Worm (Caenorhabditis elegans) whole organism, young adult: ENCODE measurements around the gene nhr-231.

ENCODE experiments used
- F10E7.11 ChIP-seq: sonication (generic microtip); optimal IDR thresholded peaks from 2 replicates; lab custom pipeline; 2017; ENCODE audit warnings: mild to moderate bottlenecking, missing genetic modification characterization, moderate library complexity, missing compliant biosample characterization
- F22D6.2 ChIP-seq: sonication (generic microtip); optimal IDR thresholded peaks from 2 replicates; lab custom pipeline; 2016; ENCODE audit warnings: mild to moderate bottlenecking, missing genetic modification characterization, missing compliant biosample characterization
- F33H1.4 ChIP-seq: fragments of 200-800 bp; sonication (Bioruptor generic); IDR thresholded peaks from 2 replicates; pipeline ENCODE4 v1.3.6; 2022; ENCODE audit warnings: missing genetic modification reagents, missing genetic modification characterization, missing compliant biosample characterization
- F52B5.7 ChIP-seq: sonication (generic microtip); optimal IDR thresholded peaks from 2 replicates; lab custom pipeline; 2016; ENCODE audit warnings: mild to moderate bottlenecking, missing genetic modification characterization, missing compliant biosample characterization
- Y67H2A.10 ChIP-seq: fragments of 200-800 bp; sonication (Bioruptor generic); conservative IDR thresholded peaks from 2 replicates; pipeline ENCODE4 v1.3.6; 2022; ENCODE audit warnings: missing genetic modification reagents, missing genetic modification characterization, missing compliant biosample characterization
- atf-7 ChIP-seq: sonication (generic microtip); optimal IDR thresholded peaks from 2 replicates; lab custom pipeline; 2017; ENCODE audit warnings: mild to moderate bottlenecking, missing genetic modification characterization, missing compliant biosample characterization
- cebp-1 ChIP-seq, 2 experiments: fragments of 200-800 bp in 1 of 2; sonication (Bioruptor generic) in 1 of 2; sonication (generic microtip) in 1 of 2; IDR thresholded peaks in 1 of 2; optimal IDR thresholded peaks in 1 of 2; 2 replicates each; pipeline versions ENCODE4 v1.3.6 to Lab custom; 2017 to 2022; ENCODE audit warnings: missing compliant biosample characterization in 2 of 2, missing genetic modification characterization in 2 of 2, mild to moderate bottlenecking in 1 of 2, missing genetic modification reagents in 1 of 2, moderate library complexity in 1 of 2
- ceh-79 ChIP-seq: sonication (generic microtip); optimal IDR thresholded peaks from 2 replicates; lab custom pipeline; 2017; ENCODE audit warnings: mild to moderate bottlenecking, missing genetic modification characterization, missing compliant biosample characterization
- dox-1 ChIP-seq: fragments of 200-800 bp; sonication (Bioruptor generic); IDR thresholded peaks from 2 replicates; pipeline ENCODE4 v1.3.6; 2022; ENCODE audit warnings: missing genetic modification reagents, missing genetic modification characterization, missing compliant biosample characterization
- dpff-1 ChIP-seq: sonication (generic microtip); optimal IDR thresholded peaks from 2 replicates; lab custom pipeline; 2017; ENCODE audit warnings: mild to moderate bottlenecking, missing genetic modification characterization, missing compliant biosample characterization
- ets-4 ChIP-seq: fragments of 200-800 bp; sonication (Bioruptor generic); optimal IDR thresholded peaks from 2 replicates; lab custom pipeline; 2018; ENCODE audit warnings: mild to moderate bottlenecking, missing genetic modification characterization, missing compliant biosample characterization
- fkh-3 ChIP-seq: sonication (generic microtip); optimal IDR thresholded peaks from 2 replicates; lab custom pipeline; 2016; ENCODE audit warnings: mild to moderate bottlenecking, missing genetic modification characterization, missing compliant biosample characterization
- hlh-26 ChIP-seq: fragments of 200-800 bp; sonication (Bioruptor generic); conservative IDR thresholded peaks from 2 replicates; pipeline ENCODE4 v1.3.6; 2022; ENCODE audit warnings: missing genetic modification reagents, missing genetic modification characterization, missing compliant biosample characterization
- hmg-1.2 ChIP-seq: fragments of 200-800 bp; sonication (Bioruptor generic); IDR thresholded peaks from 2 replicates; pipeline ENCODE4 v1.3.6; 2022; ENCODE audit warnings: missing genetic modification reagents, missing genetic modification characterization, missing compliant biosample characterization
- lin-26 ChIP-seq: fragments of 200-800 bp; sonication (Bioruptor generic); IDR thresholded peaks from 2 replicates; pipeline ENCODE4 v1.3.6; 2022; ENCODE audit warnings: missing genetic modification reagents, missing genetic modification characterization, missing compliant biosample characterization
- lin-35 ChIP-seq, 3 experiments: fragments of 150-350 bp in 2 of 3; sonication (generic microtip) in 1 of 3; optimal IDR thresholded peaks; 2 replicates each; lab custom pipeline; 2014 to 2018; ENCODE audit warnings: missing biosample characterization in 3 of 3, missing genetic modification characterization in 3 of 3, missing genetic modification reagents in 3 of 3
- lin-54 ChIP-seq: fragments of 200-800 bp; sonication (Bioruptor generic); optimal IDR thresholded peaks from 2 replicates; lab custom pipeline; 2018; ENCODE audit warnings: mild to moderate bottlenecking, missing genetic modification characterization, missing compliant biosample characterization
- madf-6 ChIP-seq: fragments of 200-800 bp; sonication (Bioruptor generic); IDR thresholded peaks from 2 replicates; pipeline ENCODE4 v1.3.6; 2022; ENCODE audit warnings: missing genetic modification reagents, missing genetic modification characterization, missing compliant biosample characterization
- mcd-1 ChIP-seq: fragments of 200-800 bp; sonication (Bioruptor generic); IDR thresholded peaks from 2 replicates; pipeline ENCODE4 v1.3.6; 2022; ENCODE audit warnings: missing genetic modification reagents, missing genetic modification characterization, missing compliant biosample characterization
- mxl-1 ChIP-seq: sonication (generic microtip); optimal IDR thresholded peaks from 2 replicates; lab custom pipeline; 2016; ENCODE audit warnings: missing genetic modification characterization, missing compliant biosample characterization
- nfya-1 ChIP-seq: sonication (generic microtip); optimal IDR thresholded peaks from 2 replicates; lab custom pipeline; 2017; ENCODE audit warnings: antibody characterized with exemption, missing compliant biosample characterization, missing genetic modification characterization, borderline replicate concordance; ENCODE audit not compliant: insufficient read depth
- nfya-2 ChIP-seq: fragments of 200-800 bp; sonication (Bioruptor generic); IDR thresholded peaks from 2 replicates; pipeline ENCODE4 v1.3.6; 2022; ENCODE audit warnings: missing genetic modification reagents, missing genetic modification characterization, missing compliant biosample characterization
- nfyb-1 ChIP-seq: fragments of 200-800 bp; sonication (Bioruptor generic); IDR thresholded peaks from 2 replicates; pipeline ENCODE4 v1.3.6; 2022; ENCODE audit warnings: missing genetic modification reagents, missing genetic modification characterization, missing compliant biosample characterization
- nhr-80 ChIP-seq: sonication (generic microtip); optimal IDR thresholded peaks from 2 replicates; lab custom pipeline; 2016; ENCODE audit warnings: missing genetic modification characterization, missing compliant biosample characterization
- pbrm-1 ChIP-seq: fragments of 200-800 bp; sonication (Bioruptor generic); IDR thresholded peaks from 2 replicates; pipeline ENCODE4 v1.3.6; 2022; ENCODE audit warnings: missing genetic modification reagents, missing genetic modification characterization, missing compliant biosample characterization
- rcor-1 ChIP-seq: fragments of 200-800 bp; sonication (Bioruptor generic); IDR thresholded peaks from 2 replicates; pipeline ENCODE4 v1.3.6; 2022; ENCODE audit warnings: missing genetic modification reagents, missing genetic modification characterization, missing compliant biosample characterization
- snpc-1.1 ChIP-seq: sonication (generic microtip); optimal IDR thresholded peaks from 2 replicates; lab custom pipeline; 2017; ENCODE audit warnings: missing genetic modification characterization, mild to moderate bottlenecking, missing compliant biosample characterization, antibody characterized with exemption, moderate library complexity, missing genotype, missing genetic modification reagents; ENCODE audit not compliant: insufficient read depth
- snpc-4 ChIP-seq, 5 experiments: fragments of 150-350 bp in 1 of 5; sonication (generic microtip) in 4 of 5; optimal IDR thresholded peaks; 2 replicates each; lab custom pipeline; 2014 to 2018; ENCODE audit warnings: missing genetic modification characterization in 5 of 5, missing biosample characterization in 3 of 5, antibody characterized with exemption in 2 of 5, mild to moderate bottlenecking in 2 of 5, missing compliant biosample characterization in 2 of 5, missing genotype in 2 of 5, moderate library complexity in 2 of 5, missing genetic modification reagents in 1 of 5
- tlf-1 ChIP-seq: fragments of 200-800 bp; sonication (Bioruptor generic); optimal IDR thresholded peaks from 2 replicates; lab custom pipeline; 2018; ENCODE audit warnings: mild to moderate bottlenecking, missing genetic modification characterization, missing compliant biosample characterization
- zfh-2 ChIP-seq: fragments of 200-800 bp; sonication (Bioruptor generic); conservative IDR thresholded peaks from 2 replicates; pipeline ENCODE4 v1.3.6; 2022; ENCODE audit warnings: missing genetic modification reagents, missing genetic modification characterization, missing compliant biosample characterization
- ztf-18 ChIP-seq: sonication (generic microtip); optimal IDR thresholded peaks from 2 replicates; lab custom pipeline; 2016; ENCODE audit warnings: missing genotype, mild to moderate bottlenecking, missing genetic modification characterization, missing compliant biosample characterization

nhr-231 gene

ce11 chrV:18782747-18783146 is 8.0 kb upstream of the nhr-231 start:
- peak; percentile 61 for TF ChIP-seq dox-1 (GFP tag; lab: Robert Waterston, UW)
- TF ChIP-seq cebp-1 (GFP tag; IDR thresholded peaks at IDR 0.05; lab: Robert Waterston, UW), result no peak
- TF ChIP-seq cebp-1 (tag; optimal IDR thresholded peaks at IDR 0.05; lab: Kevin White, UChicago), result peak; percentile 32
- TF ChIP-seq lin-26, result no peak
- TF ChIP-seq lin-35 (GFP tag; optimal IDR thresholded peaks at IDR 0.05; lab: Kevin White, UChicago), result peak in 1 of 3 experiments; percentile 15
- no peak for TF ChIP-seq dpff-1 (tag; lab: Kevin White, UChicago)
- no peak for TF ChIP-seq mxl-1
- no peak for TF ChIP-seq ceh-79
- TF ChIP-seq ets-4 (GFP tag; lab: Kevin White, UChicago), result no peak
- TF ChIP-seq hmg-1.2 (GFP tag; lab: Robert Waterston, UW), result peak; percentile 27; the same call in 1 of the 2 replicates
- peak; percentile 76 for TF ChIP-seq nhr-80
- peak; percentile 48 for TF ChIP-seq zfh-2
- TF ChIP-seq snpc-4 (GFP tag; optimal IDR thresholded peaks at IDR 0.05; lab: Kevin White, UChicago), result no peak
- TF ChIP-seq snpc-4 (tag; optimal IDR thresholded peaks at IDR 0.05; lab: Kevin White, UChicago), result peak in 1 of 4 experiments; percentile 15
- TF ChIP-seq ztf-18 (tag; lab: Kevin White, UChicago), result no peak

ce11 chrV:18783474-18783873 is 7.3 kb upstream of the nhr-231 start, which contains the start of gene Y17D7B.10:
Y17D7B.10 (plus strand) TSS chrV:18783716.
- TF ChIP-seq F52B5.7 (tag; lab: Kevin White, UChicago), result no peak
- TF ChIP-seq rcor-1 (GFP tag; lab: Robert Waterston, UW), result no peak
- no peak for TF ChIP-seq snpc-1.1 (tag; lab: Kevin White, UChicago)
- no peak for TF ChIP-seq lin-35 (GFP tag; optimal IDR thresholded peaks at IDR 0.05; lab: Kevin White, UChicago)
- no peak for TF ChIP-seq nfya-2
- TF ChIP-seq Y67H2A.10 (GFP tag; lab: Robert Waterston, UW), result no peak
- TF ChIP-seq hlh-26 (GFP tag; lab: Robert Waterston, UW), result no peak
- no peak for TF ChIP-seq nfyb-1
- TF ChIP-seq F33H1.4, result no peak
- no peak for TF ChIP-seq atf-7
- TF ChIP-seq madf-6, result no peak

DNA sequence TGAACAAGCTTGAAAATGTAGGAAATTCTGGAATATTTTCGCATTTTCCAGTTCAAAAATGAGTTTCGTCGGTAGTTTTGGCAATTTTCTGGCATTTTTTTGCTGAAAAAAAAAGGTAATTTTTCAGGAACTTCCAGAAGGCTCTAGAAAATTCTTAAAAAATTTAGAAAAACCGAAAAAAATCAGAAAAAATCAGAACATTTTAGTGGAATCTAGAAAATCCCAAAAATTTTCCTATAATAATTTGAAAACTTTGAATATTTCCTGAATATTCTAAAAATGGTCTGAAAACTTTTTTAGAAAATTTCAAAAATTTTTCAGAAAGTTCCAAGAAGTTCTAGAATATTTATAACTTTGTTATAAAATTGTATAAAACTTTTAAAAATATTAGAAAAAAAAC is 4.1 kb upstream of the nhr-231 start, which contains the start of gene Y17D7B.3:
Y17D7B.3 (minus strand) TSS at position 101 of the 400 bp plus-strand sequence.
- TF ChIP-seq tlf-1 (GFP tag; lab: Kevin White, UChicago), result no peak
- TF ChIP-seq F10E7.11, result no peak
- TF ChIP-seq mcd-1, result no peak
- TF ChIP-seq fkh-3, result no peak
- no peak for TF ChIP-seq pbrm-1 (GFP tag; lab: Robert Waterston, UW)
- TF ChIP-seq nfya-1 (tag; lab: Kevin White, UChicago), result no peak
- TF ChIP-seq F22D6.2 (tag; lab: Kevin White, UChicago), result no peak

DNA sequence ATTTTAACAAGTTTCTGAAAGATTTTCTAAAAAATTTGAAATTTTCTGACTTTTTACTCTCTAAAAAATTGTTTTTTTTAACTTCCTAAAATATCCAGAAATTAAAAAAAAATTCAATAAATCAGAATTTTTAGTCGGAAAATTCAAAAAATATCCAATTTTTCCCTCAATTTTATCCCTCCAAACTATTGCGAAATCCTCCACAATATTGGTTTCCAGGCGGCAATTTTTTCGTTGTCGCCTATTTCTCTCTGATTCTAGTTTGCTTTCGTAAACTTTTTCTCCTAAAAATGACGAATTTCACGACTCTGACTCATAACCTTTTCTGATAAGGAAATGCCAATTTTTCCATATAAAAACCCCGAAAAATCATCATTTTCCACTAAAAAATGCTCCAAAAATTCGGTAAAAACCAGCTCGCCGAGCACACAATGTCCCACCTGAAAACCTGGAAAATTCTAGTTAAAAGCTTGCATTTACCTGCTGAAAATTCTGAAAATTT is 3.3 kb upstream of the nhr-231 start, which contains the start of gene Y17D7B.2:
Y17D7B.2 (plus strand) TSS at position 323 of the 502 bp plus-strand sequence.
- no peak for TF ChIP-seq lin-54 (GFP tag; lab: Kevin White, UChicago)
- peak; percentile 64; the same call in 1 of the 2 replicates for TF ChIP-seq cebp-1 (GFP tag; IDR thresholded peaks at IDR 0.05; lab: Robert Waterston, UW)
- peak; percentile 96 for TF ChIP-seq cebp-1 (tag; optimal IDR thresholded peaks at IDR 0.05; lab: Kevin White, UChicago)
